Fruit fly (Drosophila melanogaster) whole organism, wandering third instar larva: ENCODE measurements around the gene Pdp.

Source experiments
- Abd-B ChIP-seq: fragments of >200 bp; optimal IDR thresholded peaks from 2 replicates; lab custom pipeline; 2017; ENCODE audit warnings: missing biosample characterization, missing genetic modification characterization
- CG32264 ChIP-seq: fragments of 200-800 bp; sonication (Bioruptor generic); optimal IDR thresholded peaks from 2 replicates; lab custom pipeline; 2016; ENCODE audit warnings: missing biosample characterization, missing genetic modification characterization
- CG9705 ChIP-seq: fragments of 200-800 bp; sonication (Bioruptor generic); optimal IDR thresholded peaks from 2 replicates; lab custom pipeline; 2018; ENCODE audit warnings: missing biosample characterization, mild to moderate bottlenecking, missing genetic modification characterization
- CrebA ChIP-seq: fragments of 200-800 bp; sonication (Bioruptor generic); optimal IDR thresholded peaks from 2 replicates; lab custom pipeline; 2016; ENCODE audit warnings: missing biosample characterization, mild to moderate bottlenecking, missing genetic modification characterization, borderline replicate concordance
- Dfd ChIP-seq: fragments of >200 bp; optimal IDR thresholded peaks from 2 replicates; lab custom pipeline; 2017; ENCODE audit warnings: missing biosample characterization, missing genetic modification characterization
- Dif ChIP-seq: fragments of 200-275, 200-300 bp; sonication (Bioruptor generic); optimal IDR thresholded peaks from 2 replicates; lab custom pipeline; 2018; ENCODE audit warnings: missing biosample characterization, missing genetic modification characterization; ENCODE audit not compliant: partially characterized antibody
- GATAd ChIP-seq: sonication (Bioruptor generic); optimal IDR thresholded peaks from 2 replicates; lab custom pipeline; 2016; ENCODE audit warnings: missing biosample characterization, missing genetic modification characterization
- HLH106 ChIP-seq: fragments of 200-800 bp; optimal IDR thresholded peaks from 3 replicates; lab custom pipeline; 2019; ENCODE audit warnings: missing biosample characterization, mild to moderate bottlenecking, missing genetic modification characterization, moderate library complexity
- Hnf4 ChIP-seq: fragments of 200-800 bp; sonication (Bioruptor generic); optimal IDR thresholded peaks from 2 replicates; lab custom pipeline; 2016; ENCODE audit warnings: missing biosample characterization, mild to moderate bottlenecking, missing genetic modification characterization
- Hr78 ChIP-seq: fragments of >200 bp; optimal IDR thresholded peaks from 2 replicates; lab custom pipeline; 2017; ENCODE audit warnings: missing biosample characterization, missing genetic modification characterization
- Hr83 ChIP-seq: fragments of 200-300 bp; sonication (Bioruptor generic); optimal IDR thresholded peaks from 2 replicates; lab custom pipeline; 2016; ENCODE audit warnings: missing biosample characterization, mild to moderate bottlenecking, missing genetic modification characterization, moderate library complexity; ENCODE audit not compliant: poor library complexity, severe bottlenecking
- Jra ChIP-seq: sonication (Bioruptor generic); optimal IDR thresholded peaks from 2 replicates; lab custom pipeline; 2016; ENCODE audit warnings: missing biosample characterization, missing genetic modification characterization
- Mio ChIP-seq: sonication (Bioruptor generic); optimal IDR thresholded peaks from 2 replicates; lab custom pipeline; 2016; ENCODE audit warnings: missing biosample characterization, missing genetic modification characterization
- Myc ChIP-seq: fragments of >200 bp; optimal IDR thresholded peaks from 2 replicates; lab custom pipeline; 2017
- N ChIP-seq: fragments of >200 bp; optimal IDR thresholded peaks from 2 replicates; lab custom pipeline; 2018; ENCODE audit warnings: missing biosample characterization, missing external identifiers, missing genetic modification characterization
- OdsH ChIP-seq: fragments of 200-800 bp; sonication (Bioruptor generic); optimal IDR thresholded peaks from 2 replicates; lab custom pipeline; 2016; ENCODE audit warnings: missing biosample characterization, mild to moderate bottlenecking, missing genetic modification characterization
- Rel ChIP-seq, 2 experiments: fragments of 200-800 bp; sonication (Bioruptor generic) in 1 of 2; optimal IDR thresholded peaks; 2 replicates in 1 of 2; 3 replicates in 1 of 2; lab custom pipeline; 2016 to 2019; ENCODE audit warnings: mild to moderate bottlenecking in 2 of 2, missing biosample characterization in 2 of 2, missing genetic modification characterization in 2 of 2, moderate library complexity in 1 of 2
- Sp1 ChIP-seq: fragments of 200-800 bp; sonication (Bioruptor generic); optimal IDR thresholded peaks from 3 replicates; lab custom pipeline; 2019; ENCODE audit warnings: missing biosample characterization, mild to moderate bottlenecking, missing genetic modification characterization, moderate library complexity
- Vsx2 ChIP-seq: fragments of 200-300, 225-300 bp; sonication (Bioruptor generic); optimal IDR thresholded peaks from 2 replicates; lab custom pipeline; 2018; ENCODE audit warnings: missing biosample characterization, missing genetic modification characterization; ENCODE audit not compliant: partially characterized antibody
- br ChIP-seq: fragments of 200-800 bp; sonication (Bioruptor generic); optimal IDR thresholded peaks from 2 replicates; lab custom pipeline; 2016; ENCODE audit warnings: missing biosample characterization, missing genetic modification characterization
- brk ChIP-seq: fragments of 200-800 bp; sonication (Bioruptor generic); optimal IDR thresholded peaks from 2 replicates; lab custom pipeline; 2016; ENCODE audit warnings: missing biosample characterization, mild to moderate bottlenecking, missing genetic modification characterization
- dl ChIP-seq, 2 experiments: fragments of 175-275, 200-275 bp in 1 of 2; fragments of 200-275 bp in 1 of 2; sonication (Bioruptor generic); optimal IDR thresholded peaks; lab custom pipeline; 2018; ENCODE audit warnings: mild to moderate bottlenecking in 2 of 2, missing biosample characterization in 2 of 2, missing genetic modification characterization in 2 of 2, moderate library complexity in 2 of 2; ENCODE audit not compliant: partially characterized antibody in 2 of 2, insufficient read depth in 1 of 2
- dmrt93B ChIP-seq: fragments of 200-800 bp; sonication (Bioruptor generic); optimal IDR thresholded peaks from 2 replicates; lab custom pipeline; 2018; ENCODE audit warnings: missing biosample characterization, mild to moderate bottlenecking, missing genetic modification characterization
- dsf ChIP-seq: sonication (Bioruptor generic); optimal IDR thresholded peaks from 2 replicates; lab custom pipeline; 2016; ENCODE audit warnings: missing biosample characterization, missing genetic modification characterization, borderline replicate concordance
- ey ChIP-seq: fragments of 200-800 bp; sonication (Bioruptor generic); optimal IDR thresholded peaks from 2 replicates; lab custom pipeline; 2016; ENCODE audit warnings: missing biosample characterization, missing genetic modification characterization
- foxo ChIP-seq, 2 experiments: fragments of 200-800 bp; sonication (Bioruptor generic); optimal IDR thresholded peaks; 2 replicates in 1 of 2; 3 replicates in 1 of 2; lab custom pipeline; 2016 to 2017; ENCODE audit warnings: missing biosample characterization in 2 of 2, missing genetic modification characterization in 2 of 2
- fru ChIP-seq: fragments of 200-800 bp; sonication (Bioruptor generic); optimal IDR thresholded peaks from 3 replicates; lab custom pipeline; 2016; ENCODE audit warnings: missing biosample characterization, mild to moderate bottlenecking, missing genetic modification characterization
- h ChIP-seq: fragments of 200-800 bp; sonication (Bioruptor generic); optimal IDR thresholded peaks from 3 replicates; lab custom pipeline; 2016; ENCODE audit warnings: missing biosample characterization, mild to moderate bottlenecking, missing genetic modification characterization
- jim ChIP-seq: fragments of 175-275, 200-325 bp; sonication (Bioruptor generic); optimal IDR thresholded peaks from 2 replicates; lab custom pipeline; 2016; ENCODE audit warnings: missing biosample characterization, mild to moderate bottlenecking, missing genetic modification characterization
- lola ChIP-seq: fragments of >200 bp; optimal IDR thresholded peaks from 2 replicates; lab custom pipeline; 2017; ENCODE audit warnings: missing biosample characterization, missing genetic modification characterization
- pan ChIP-seq: fragments of >200 bp; optimal IDR thresholded peaks from 2 replicates; lab custom pipeline; 2017
- psq ChIP-seq: fragments of 200-800 bp; sonication (Bioruptor generic); optimal IDR thresholded peaks from 3 replicates; lab custom pipeline; 2017; ENCODE audit warnings: missing biosample characterization, mild to moderate bottlenecking, missing genetic modification characterization, moderate library complexity
- rgr ChIP-seq: fragments of 200-800 bp; sonication (Bioruptor generic); optimal IDR thresholded peaks from 3 replicates; lab custom pipeline; 2016; ENCODE audit warnings: missing biosample characterization, mild to moderate bottlenecking, missing genetic modification characterization
- sage ChIP-seq: fragments of 200-800 bp; sonication (Bioruptor generic); optimal IDR thresholded peaks from 2 replicates; lab custom pipeline; 2016; ENCODE audit warnings: missing biosample characterization, mild to moderate bottlenecking, missing genetic modification characterization
- sv ChIP-seq: fragments of 200-800 bp; sonication (Bioruptor generic); optimal IDR thresholded peaks from 3 replicates; lab custom pipeline; 2016; ENCODE audit warnings: missing biosample characterization, missing genetic modification characterization
- tai ChIP-seq: sonication (Bioruptor generic); optimal IDR thresholded peaks from 2 replicates; lab custom pipeline; 2016; ENCODE audit warnings: missing biosample characterization, missing genetic modification characterization
- usp ChIP-seq: fragments of >200 bp; optimal IDR thresholded peaks from 2 replicates; lab custom pipeline; 2017; ENCODE audit warnings: missing biosample characterization, missing genetic modification characterization
- woc ChIP-seq: sonication (Bioruptor generic); optimal IDR thresholded peaks from 2 replicates; lab custom pipeline; 2016; ENCODE audit warnings: missing biosample characterization, mild to moderate bottlenecking, missing genetic modification characterization

The Pdp gene

DNA sequence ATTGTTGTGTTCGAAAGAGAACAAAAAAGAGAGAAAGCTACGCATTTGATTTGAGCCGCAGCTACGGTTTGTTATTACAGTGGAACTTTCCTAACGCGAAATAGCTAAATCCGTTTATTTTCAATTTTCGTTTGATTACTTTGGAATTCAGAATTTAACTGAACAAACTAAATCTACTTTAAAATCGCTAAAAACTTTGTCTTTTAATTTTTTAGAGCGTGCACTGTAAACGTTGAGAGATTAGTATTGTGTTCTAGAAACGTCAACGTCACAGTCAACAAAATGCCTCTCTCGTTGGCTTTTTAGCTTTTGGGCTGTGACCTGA lies 41.7 kb downstream of the Pdp start (continued):
- TF ChIP-seq jim (GFP tag; lab: Kevin White, UChicago): no peak
- TF ChIP-seq CG9705: peak; percentile 31
- no peak for TF ChIP-seq Jra (GFP tag; lab: Kevin White, UChicago)
- peak; percentile 53 for TF ChIP-seq dmrt93B (GFP tag; lab: Kevin White, UChicago)
- peak; percentile 34 for TF ChIP-seq psq
- TF ChIP-seq, all 38 proteins: peak for 17

DNA sequence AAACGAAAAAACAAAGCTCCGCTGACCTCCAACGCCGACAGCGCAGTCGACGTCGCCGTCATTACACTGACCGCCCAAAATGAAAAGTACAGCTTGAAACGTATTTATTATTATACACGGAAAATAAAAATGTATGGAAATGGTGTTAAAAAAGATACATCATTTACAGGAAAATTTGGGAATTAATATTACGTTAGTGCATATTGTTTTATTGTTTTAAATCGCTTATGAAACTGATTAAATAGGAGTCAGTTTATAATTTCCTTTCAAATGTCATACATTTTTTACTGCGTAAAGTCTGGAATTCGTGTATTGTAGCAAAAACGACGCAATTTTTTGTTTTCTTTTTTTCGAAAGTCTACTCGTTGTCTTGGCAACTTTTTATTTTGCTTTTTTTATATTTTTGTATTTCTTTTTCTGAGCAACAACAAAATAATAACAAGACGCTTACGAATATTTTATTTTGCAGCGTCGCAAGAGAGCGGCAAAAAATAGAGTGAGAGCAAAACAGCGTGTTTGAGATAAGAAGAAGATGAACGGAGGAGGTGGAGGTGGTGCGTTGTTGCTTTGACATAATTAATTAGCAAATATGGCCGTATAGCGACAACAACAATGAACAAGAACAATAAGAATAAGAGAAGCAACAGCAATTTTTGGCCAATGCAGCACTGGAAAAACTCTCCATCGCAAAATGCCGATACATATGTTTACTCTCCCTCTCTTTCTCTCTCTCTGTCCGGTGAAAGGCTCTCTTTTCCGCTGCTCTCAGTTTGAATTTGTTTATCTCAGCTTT lies 42.3 kb downstream of the Pdp start:
- TF ChIP-seq Dif (GFP tag; lab: Kevin White, UChicago) (peak; percentile 92), Dfd (GFP tag; lab: Kevin White, UChicago) (no peak), tai (GFP tag; lab: Kevin White, UChicago) (no peak), CrebA (peak; percentile 88), pan (lab: Kevin White, UChicago) (no peak), CG9705 (peak; percentile 50), Myc (lab: Kevin White, UChicago) (no peak), Abd-B (GFP tag; lab: Kevin White, UChicago) (no peak), Hnf4 (peak; percentile 81), ey (GFP tag; lab: Kevin White, UChicago) (peak; percentile 84), dsf (GFP tag; lab: Kevin White, UChicago) (peak; percentile 12), OdsH (GFP tag; lab: Kevin White, UChicago) (peak; percentile 86), dmrt93B (GFP tag; lab: Kevin White, UChicago) (peak; percentile 74), br (peak; percentile 83), h (GFP tag; lab: Kevin White, UChicago) (peak; percentile 91), rgr (GFP tag; lab: Kevin White, UChicago) (peak; percentile 89), Hr83 (peak; percentile 51), fru (GFP tag; lab: Kevin White, UChicago) (peak; percentile 87), jim (GFP tag; lab: Kevin White, UChicago) (no peak), Sp1 (GFP tag; lab: Kevin White, UChicago) (peak; percentile 96), Hr78 (no peak), HLH106 (peak; percentile 88), Jra (GFP tag; lab: Kevin White, UChicago) (peak; percentile 64), woc (GFP tag; lab: Kevin White, UChicago) (peak; percentile 79), brk (GFP tag; lab: Kevin White, UChicago) (peak; percentile 87), sage (peak; percentile 72), GATAd (GFP tag; lab: Kevin White, UChicago) (no peak), CG32264 (GFP tag; lab: Kevin White, UChicago) (peak; percentile 50), Mio (GFP tag; lab: Kevin White, UChicago) (no peak), dl (GFP tag; optimal IDR thresholded peaks at IDR 0.05; lab: Kevin White, UChicago; ENCODE audit: insufficient read depth in 1 of 2, partially characterized antibody in 2 of 2) (peak; percentile 86 to 88), usp (GFP tag; lab: Kevin White, UChicago) (no peak), sv (peak; percentile 63), Rel (GFP tag; optimal IDR thresholded peaks at IDR 0.05; lab: Kevin White, UChicago) (no peak), Rel (tag; optimal IDR thresholded peaks at IDR 0.05; lab: Kevin White, UChicago) (peak; percentile 63), N (GFP tag; lab: Kevin White, UChicago) (no peak), psq (peak; percentile 87), lola (GFP tag; lab: Kevin White, UChicago) (no peak), foxo (GFP tag; optimal IDR thresholded peaks at IDR 0.05; lab: Kevin White, UChicago) (peak in 1 of 2 experiments; percentile 80), Vsx2 (GFP tag; lab: Kevin White, UChicago) (peak; percentile 33)
